Fruit fly (Drosophila melanogaster): ENCODE measurements around the gene cyc.

The cyc gene

DNA sequence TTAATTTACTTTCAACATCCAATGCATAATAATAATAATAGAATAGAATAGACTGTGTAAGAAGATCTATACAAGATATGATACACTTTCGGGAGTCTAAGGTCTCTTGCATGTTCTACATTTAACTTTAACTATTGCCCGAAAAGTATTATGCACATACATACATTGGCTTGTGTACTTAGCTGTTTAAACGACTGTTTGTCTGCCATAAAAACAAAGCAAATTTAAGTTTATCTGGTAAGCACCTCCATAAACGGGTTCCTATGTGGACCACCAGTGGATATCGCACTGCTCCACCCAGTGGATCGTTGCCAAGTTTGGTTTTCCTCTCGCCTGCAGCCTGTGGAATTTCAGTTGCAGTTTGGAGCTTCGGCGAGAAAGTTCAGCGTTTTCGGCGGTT is 31.2 kb upstream of the cyc start (continued):
- no peak for TF ChIP-seq Ravus (GFP tag; IDR thresholded peaks at IDR 0.05)
- TF ChIP-seq Ets65A (GFP tag), result no peak
- TF ChIP-seq prd (optimal IDR thresholded peaks at IDR 0.05), result no peak
- no peak for TF ChIP-seq prd (GFP tag; IDR thresholded peaks at IDR 0.05)
- peak; percentile 64 for TF ChIP-seq CG2875 (GFP tag; optimal IDR thresholded peaks at IDR 0.05)
- peak; percentile 27 for TF ChIP-seq CG15269 (tag; optimal IDR thresholded peaks at IDR 0.05)
- peak; percentile 14 for TF ChIP-seq en (GFP tag; optimal IDR thresholded peaks at IDR 0.05)
- TF ChIP-seq Asciz (GFP tag; optimal IDR thresholded peaks at IDR 0.05), result peak; percentile 45
- peak; percentile 25 for TF ChIP-seq tap (tag; optimal IDR thresholded peaks at IDR 0.05)
- no peak for TF ChIP-seq sens (GFP tag)
- peak; percentile 8 for TF ChIP-seq CG12219 (GFP tag; optimal IDR thresholded peaks at IDR 0.05)
- peak; percentile 49 for TF ChIP-seq CG6813 (GFP tag; optimal IDR thresholded peaks at IDR 0.05)
- TF ChIP-seq B-H2 (GFP tag; optimal IDR thresholded peaks at IDR 0.05), result peak; percentile 0
- no peak for TF ChIP-seq dysf (GFP tag; IDR thresholded peaks at IDR 0.05)
- TF ChIP-seq Vsx1 (GFP tag; optimal IDR thresholded peaks at IDR 0.05), result peak; percentile 63
- peak; percentile 59 for TF ChIP-seq mirr (GFP tag; optimal IDR thresholded peaks at IDR 0.05)
- TF ChIP-seq tx (GFP tag; optimal IDR thresholded peaks at IDR 0.05), result no peak
- TF ChIP-seq bcd (GFP tag; optimal IDR thresholded peaks at IDR 0.05), result no peak
- TF ChIP-seq salm (tag; optimal IDR thresholded peaks at IDR 0.05), result peak; percentile 55
- peak; percentile 61 for TF ChIP-seq eyg (GFP tag; optimal IDR thresholded peaks at IDR 0.05)
- TF ChIP-seq Hmr (GFP tag; optimal IDR thresholded peaks at IDR 0.05), result peak; percentile 77
- no peak for TF ChIP-seq Ptx1 (GFP tag; IDR thresholded peaks at IDR 0.05)
- TF ChIP-seq Dek (tag; optimal IDR thresholded peaks at IDR 0.05), result peak; percentile 24
- no peak for TF ChIP-seq Tbp (GFP tag; optimal IDR thresholded peaks at IDR 0.05)
- no peak for TF ChIP-seq gfzf (GFP tag; optimal IDR thresholded peaks at IDR 0.05)
- no peak for TF ChIP-seq CG2199 (GFP tag; IDR thresholded peaks at IDR 0.05)
- TF ChIP-seq CG2120 (GFP tag; optimal IDR thresholded peaks at IDR 0.05), result no peak
- peak; percentile 11 for TF ChIP-seq gsb-n (tag; optimal IDR thresholded peaks at IDR 0.05)
- peak; percentile 76 for TF ChIP-seq wek (GFP tag; optimal IDR thresholded peaks at IDR 0.05)
- TF ChIP-seq fd3F (GFP tag; optimal IDR thresholded peaks at IDR 0.05), result peak; percentile 17
- TF ChIP-seq caup (GFP tag; optimal IDR thresholded peaks at IDR 0.05; ENCODE audit: severe bottlenecking), result peak; percentile 41
- no peak for TF ChIP-seq Dref (GFP tag; IDR thresholded peaks at IDR 0.05)
- no peak for TF ChIP-seq CG5953 (GFP tag; IDR thresholded peaks at IDR 0.05)
- peak; percentile 14 for TF ChIP-seq CG17385 (GFP tag; optimal IDR thresholded peaks at IDR 0.05)
- peak; percentile 16 for TF ChIP-seq odd (GFP tag; optimal IDR thresholded peaks at IDR 0.05)
- peak; percentile 52 for TF ChIP-seq unpg (GFP tag; optimal IDR thresholded peaks at IDR 0.05)
- TF ChIP-seq Dfd (GFP tag; optimal IDR thresholded peaks at IDR 0.05), result no peak
- TF ChIP-seq ATbp (GFP tag; optimal IDR thresholded peaks at IDR 0.05), result peak; percentile 85
- peak; percentile 9 for TF ChIP-seq CG13894 (tag; optimal IDR thresholded peaks at IDR 0.05)
- TF ChIP-seq tio (GFP tag; optimal IDR thresholded peaks at IDR 0.05), result no peak
- TF ChIP-seq CG5180 (GFP tag; optimal IDR thresholded peaks at IDR 0.05), result peak; percentile 24
- no peak for TF ChIP-seq gem (tag; optimal IDR thresholded peaks at IDR 0.05)
- peak; percentile 47 for TF ChIP-seq CrebB (tag; optimal IDR thresholded peaks at IDR 0.05)
- peak; percentile 25 for TF ChIP-seq scrt (GFP tag; optimal IDR thresholded peaks at IDR 0.05)
- no peak for TF ChIP-seq CG7786 (GFP tag; optimal IDR thresholded peaks at IDR 0.05)
- no peak for TF ChIP-seq Hmx (GFP tag; optimal IDR thresholded peaks at IDR 0.05)
- TF ChIP-seq dmrt99B (tag; optimal IDR thresholded peaks at IDR 0.05), result peak; percentile 10
- TF ChIP-seq lab (GFP tag; optimal IDR thresholded peaks at IDR 0.05), result peak; percentile 70
- TF ChIP-seq chn (GFP tag; optimal IDR thresholded peaks at IDR 0.05), result no peak
- TF ChIP-seq cg (GFP tag; optimal IDR thresholded peaks at IDR 0.05), result no peak
- TF ChIP-seq ERR (GFP tag; optimal IDR thresholded peaks at IDR 0.05), result no peak
- TF ChIP-seq hth (optimal IDR thresholded peaks at IDR 0.05), result no peak
